Fruit fly (Drosophila melanogaster) whole organism, adult: ENCODE measurements around the gene Pex7.

Experiments
- CG11617 ChIP-seq: fragments of 200-800 bp; sonication (Bioruptor generic); optimal IDR thresholded peaks from 2 replicates; lab custom pipeline; 2017; ENCODE audit warnings: mild to moderate bottlenecking, missing biosample characterization, missing genetic modification reagents, missing genetic modification characterization
- CG12768 ChIP-seq: fragments of 200-800 bp; sonication (Bioruptor generic); optimal IDR thresholded peaks from 2 replicates; lab custom pipeline; 2017; ENCODE audit warnings: missing biosample characterization, missing genetic modification characterization, mild to moderate bottlenecking, moderate library complexity, missing genetic modification reagents
- CG14711 ChIP-seq: fragments of 200-800 bp; sonication (Bioruptor generic); optimal IDR thresholded peaks from 2 replicates; lab custom pipeline; 2018; ENCODE audit warnings: missing biosample characterization, mild to moderate bottlenecking, missing genetic modification characterization, moderate library complexity
- CG1620 ChIP-seq: fragments of 200-800 bp; sonication (Bioruptor generic); optimal IDR thresholded peaks from 2 replicates; lab custom pipeline; 2016; ENCODE audit warnings: missing biosample characterization, missing genetic modification characterization
- CG33017 ChIP-seq: fragments of 200-800 bp; sonication (Bioruptor generic); optimal IDR thresholded peaks from 2 replicates; lab custom pipeline; 2018; ENCODE audit warnings: missing biosample characterization, mild to moderate bottlenecking, missing genetic modification characterization, moderate library complexity
- CG7045 ChIP-seq: fragments of 200-800 bp; sonication (Bioruptor generic); optimal IDR thresholded peaks from 2 replicates; lab custom pipeline; 2017; ENCODE audit warnings: missing biosample characterization, mild to moderate bottlenecking, missing genetic modification characterization
- CG7101 ChIP-seq: fragments of 200-800 bp; sonication (Bioruptor generic); optimal IDR thresholded peaks from 2 replicates; lab custom pipeline; 2018; ENCODE audit warnings: missing biosample characterization, mild to moderate bottlenecking, missing genetic modification characterization, moderate library complexity
- Crg-1 ChIP-seq: fragments of 200-800 bp; sonication (Bioruptor generic); optimal IDR thresholded peaks from 2 replicates; lab custom pipeline; 2016; ENCODE audit warnings: missing biosample characterization, missing genetic modification characterization
- cic ChIP-seq: fragments of 200-800 bp; sonication (Bioruptor generic); optimal IDR thresholded peaks from 2 replicates; lab custom pipeline; 2017; ENCODE audit warnings: missing biosample characterization, mild to moderate bottlenecking, missing genetic modification characterization, moderate library complexity
- cnc ChIP-seq, 2 experiments: fragments of >200 bp; optimal IDR thresholded peaks; 2 replicates each; lab custom pipeline; 2017
- toe ChIP-seq: fragments of 200-800 bp; sonication (Bioruptor generic); optimal IDR thresholded peaks from 2 replicates; lab custom pipeline; 2016; ENCODE audit warnings: missing biosample characterization, missing genetic modification characterization

DNA sequence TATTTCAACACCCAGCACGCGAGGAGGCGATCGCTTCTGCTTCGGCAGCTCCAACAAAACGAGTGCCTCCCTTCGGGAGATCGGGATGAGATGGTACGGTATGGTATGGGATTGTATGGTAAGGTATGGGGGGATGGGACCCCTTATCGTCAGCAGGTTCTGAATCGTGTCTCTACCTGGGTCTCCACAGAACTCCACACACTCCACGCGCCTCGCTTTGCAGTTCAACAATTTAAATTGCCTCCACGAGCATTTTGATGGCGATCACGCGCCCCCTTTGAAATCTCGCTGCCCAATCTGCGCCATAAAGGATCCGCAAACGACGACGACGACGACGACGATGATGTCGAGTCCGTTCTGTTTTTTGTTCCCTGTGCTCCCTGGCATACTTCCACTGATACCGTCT lies 5.6 kb downstream of the Pex7 start:
- TF ChIP-seq CG7101 (tag; lab: Kevin White, UChicago) (no peak), CG12768 (GFP tag; lab: Kevin White, UChicago) (no peak), cnc (optimal IDR thresholded peaks at IDR 0.05; lab: Kevin White, UChicago) (no peak), Crg-1 (no peak), CG1620 (no peak), CG7045 (GFP tag; lab: Kevin White, UChicago) (no peak), CG14711 (tag; lab: Kevin White, UChicago) (no peak), toe (GFP tag; lab: Kevin White, UChicago) (no peak), CG11617 (no peak), CG33017 (tag; lab: Kevin White, UChicago) (no peak), cic (GFP tag; lab: Kevin White, UChicago) (no peak)
